Worm (Caenorhabditis elegans) whole organism, L4 larva: ENCODE measurements around the gene R10D12.10.

Experiments
- F37D6.2 ChIP-seq: sonication (generic microtip); optimal IDR thresholded peaks from 2 replicates; lab custom pipeline; 2016; ENCODE audit warnings: mild to moderate bottlenecking, missing genetic modification characterization, missing compliant biosample characterization
- F44E2.7 ChIP-seq: fragments of 200-800 bp; sonication (Bioruptor generic); IDR thresholded peaks from 2 replicates; pipeline ENCODE4 v2.1.2; 2022; ENCODE audit warnings: missing genetic modification characterization, missing compliant biosample characterization
- R02D3.7 ChIP-seq: fragments of 150-350 bp; sonication (generic microtip); optimal IDR thresholded peaks from 3 replicates; lab custom pipeline; 2014; ENCODE audit warnings: missing biosample characterization, missing genetic modification characterization
- T26A8.4 ChIP-seq: fragments of 200-800 bp; sonication (Bioruptor generic); IDR thresholded peaks from 2 replicates; pipeline ENCODE4 v1.3.6; 2022; ENCODE audit warnings: missing genetic modification characterization, missing compliant biosample characterization
- Y48G9A.11 ChIP-seq: fragments of 200-800 bp; sonication (Bioruptor generic); IDR thresholded peaks from 2 replicates; pipeline ENCODE4 v1.3.6; 2022; ENCODE audit warnings: missing genetic modification reagents, missing genetic modification characterization, missing compliant biosample characterization
- aha-1 ChIP-seq: fragments of 150-350 bp; peaks from one replicate; lab custom pipeline; 2014; ENCODE audit warnings: missing biosample characterization, missing genetic modification characterization
- aly-2 ChIP-seq: sonication (generic microtip); optimal IDR thresholded peaks from 2 replicates; lab custom pipeline; 2018; ENCODE audit warnings: missing biosample characterization, missing genetic modification characterization
- arid-1 ChIP-seq: fragments of 200-800 bp; sonication (Bioruptor generic); conservative IDR thresholded peaks from 2 replicates; pipeline ENCODE4 v1.3.6; 2022; ENCODE audit warnings: missing genetic modification reagents, missing genetic modification characterization, missing compliant biosample characterization
- attf-4 ChIP-seq: sonication (generic microtip); optimal IDR thresholded peaks from 3 replicates; lab custom pipeline; 2017; ENCODE audit warnings: missing biosample characterization, missing genetic modification characterization
- ceh-28 ChIP-seq: fragments of 150-350 bp; optimal IDR thresholded peaks from 2 replicates; lab custom pipeline; 2014; ENCODE audit warnings: missing biosample characterization, missing genetic modification reagents, missing genetic modification characterization
- ceh-82 ChIP-seq: sonication (generic microtip); optimal IDR thresholded peaks from 2 replicates; lab custom pipeline; 2017; ENCODE audit warnings: missing biosample characterization, missing genetic modification characterization
- ctbp-1 ChIP-seq: fragments of 200-800 bp; sonication (Bioruptor generic); IDR thresholded peaks from 2 replicates; pipeline ENCODE4 v1.3.6; 2022; ENCODE audit warnings: missing genetic modification reagents, missing genetic modification characterization, missing compliant biosample characterization
- daf-12 ChIP-seq: fragments of 150-350 bp; optimal IDR thresholded peaks from 2 replicates; lab custom pipeline; 2014; ENCODE audit warnings: missing biosample characterization, missing genetic modification reagents, missing genetic modification characterization
- daf-16 ChIP-seq, 3 experiments: sonication (generic microtip); optimal IDR thresholded peaks; 2 replicates each; lab custom pipeline; 2016 to 2017; ENCODE audit warnings: missing genetic modification characterization in 3 of 3, missing genetic modification reagents in 3 of 3, mild to moderate bottlenecking in 2 of 3, missing compliant biosample characterization in 2 of 3, missing biosample characterization in 1 of 3, moderate library complexity in 1 of 3
- daf-19 ChIP-seq: fragments of 200-800 bp; sonication (Bioruptor generic); conservative IDR thresholded peaks from 2 replicates; pipeline ENCODE4 v1.3.6; 2022; ENCODE audit warnings: missing genetic modification characterization, missing compliant biosample characterization
- daf-8 ChIP-seq: fragments of 200-800 bp; sonication (Bioruptor generic); IDR thresholded peaks from 2 replicates; pipeline ENCODE4 v1.3.6; 2022; ENCODE audit warnings: missing genetic modification characterization, missing compliant biosample characterization
- dpl-1 ChIP-seq: fragments of 150-350 bp; optimal IDR thresholded peaks from 2 replicates; lab custom pipeline; 2014; ENCODE audit warnings: missing biosample characterization, missing genetic modification reagents, missing genetic modification characterization
- fkh-10 ChIP-seq: fragments of 150-350 bp; optimal IDR thresholded peaks from 2 replicates; lab custom pipeline; 2014; ENCODE audit warnings: missing biosample characterization, missing genetic modification reagents, missing genetic modification characterization
- hlh-11 ChIP-seq: fragments of 200-800 bp; sonication (Bioruptor generic); optimal IDR thresholded peaks from 2 replicates; lab custom pipeline; 2018; ENCODE audit warnings: mild to moderate bottlenecking, missing genetic modification characterization, missing compliant biosample characterization
- hlh-30 ChIP-seq: sonication (generic microtip); optimal IDR thresholded peaks from 2 replicates; lab custom pipeline; 2017; ENCODE audit warnings: antibody characterized with exemption, mild to moderate bottlenecking, missing genetic modification characterization, missing compliant biosample characterization; ENCODE audit not compliant: insufficient read depth
- hmg-1.1 ChIP-seq: fragments of 200-800 bp; sonication (Bioruptor generic); IDR thresholded peaks from 2 replicates; pipeline ENCODE4 v1.3.6; 2022; ENCODE audit warnings: missing genetic modification reagents, missing genetic modification characterization, missing compliant biosample characterization
- jun-1 ChIP-seq: fragments of 150-350 bp; optimal IDR thresholded peaks from 2 replicates; lab custom pipeline; 2014; ENCODE audit warnings: missing biosample characterization, missing genetic modification reagents, missing genetic modification characterization
- lim-7 ChIP-seq: fragments of 200-800 bp; sonication (Bioruptor generic); IDR thresholded peaks from 2 replicates; pipeline ENCODE4 v1.3.6; 2022; ENCODE audit warnings: missing genetic modification characterization, missing compliant biosample characterization
- lin-1 ChIP-seq: fragments of 200-800 bp; sonication (Bioruptor generic); IDR thresholded peaks from 2 replicates; pipeline ENCODE4 v1.3.6; 2022; ENCODE audit warnings: missing genetic modification reagents, missing genetic modification characterization, missing compliant biosample characterization
- lin-15B ChIP-seq: fragments of 150-350 bp; sonication (generic microtip); optimal IDR thresholded peaks from 3 replicates; lab custom pipeline; 2014; ENCODE audit warnings: missing biosample characterization, missing genetic modification characterization
- lin-39 ChIP-seq: fragments of 150-350 bp; optimal IDR thresholded peaks from 2 replicates; lab custom pipeline; 2014; ENCODE audit warnings: missing biosample characterization, missing genetic modification reagents, missing genetic modification characterization
- lir-3 ChIP-seq: sonication (generic microtip); optimal IDR thresholded peaks from 2 replicates; lab custom pipeline; 2016; ENCODE audit warnings: mild to moderate bottlenecking, missing genetic modification characterization, missing compliant biosample characterization
- lsy-2 ChIP-seq, 2 experiments: fragments of 150-350 bp in 1 of 2; sonication (generic microtip) in 1 of 2; optimal IDR thresholded peaks; 2 replicates each; lab custom pipeline; 2014 to 2017; ENCODE audit warnings: missing biosample characterization in 2 of 2, missing genetic modification characterization in 2 of 2
- mep-1 ChIP-seq: fragments of 150-350 bp; sonication (generic microtip); optimal IDR thresholded peaks from 3 replicates; lab custom pipeline; 2014; ENCODE audit warnings: missing biosample characterization, missing genetic modification characterization
- mxl-3 ChIP-seq: fragments of 200-800 bp; sonication (Bioruptor generic); optimal IDR thresholded peaks from 2 replicates; lab custom pipeline; 2018; ENCODE audit warnings: mild to moderate bottlenecking, missing genetic modification characterization, missing compliant biosample characterization
- nhr-102 ChIP-seq: sonication (generic microtip); optimal IDR thresholded peaks from 2 replicates; lab custom pipeline; 2016; ENCODE audit warnings: mild to moderate bottlenecking, missing genetic modification characterization, moderate library complexity, missing compliant biosample characterization
- nhr-111 ChIP-seq: fragments of 200-800 bp; sonication (Bioruptor generic); optimal IDR thresholded peaks from 2 replicates; lab custom pipeline; 2018; ENCODE audit warnings: mild to moderate bottlenecking, missing genetic modification characterization, missing compliant biosample characterization
- nhr-237 ChIP-seq: sonication (generic microtip); optimal IDR thresholded peaks from 2 replicates; lab custom pipeline; 2017; ENCODE audit warnings: missing biosample characterization, missing genetic modification characterization
- nhr-48 ChIP-seq: sonication (generic microtip); optimal IDR thresholded peaks from 2 replicates; lab custom pipeline; 2016; ENCODE audit warnings: mild to moderate bottlenecking, missing genetic modification characterization, missing compliant biosample characterization
- nhr-6 ChIP-seq: fragments of 150-350 bp; optimal IDR thresholded peaks from 2 replicates; lab custom pipeline; 2014; ENCODE audit warnings: missing biosample characterization, missing genetic modification characterization
- pha-4 ChIP-seq, 2 experiments: fragments of 150-350 bp in 1 of 2; fragments of 200-800 bp in 1 of 2; sonication (Bioruptor generic) in 1 of 2; IDR thresholded peaks in 1 of 2; optimal IDR thresholded peaks in 1 of 2; 2 replicates each; pipeline versions ENCODE4 v1.3.6 to Lab custom; 2014 to 2022; ENCODE audit warnings: missing genetic modification characterization in 2 of 2, missing genetic modification reagents in 2 of 2, missing biosample characterization in 1 of 2, missing compliant biosample characterization in 1 of 2
- rbr-2 ChIP-seq: sonication (generic microtip); optimal IDR thresholded peaks from 2 replicates; lab custom pipeline; 2016; ENCODE audit warnings: missing genotype, missing genetic modification characterization, missing compliant biosample characterization
- sdz-12 ChIP-seq: fragments of 200-800 bp; sonication (Bioruptor generic); optimal IDR thresholded peaks from 2 replicates; lab custom pipeline; 2018; ENCODE audit warnings: mild to moderate bottlenecking, missing genetic modification characterization, missing compliant biosample characterization
- set-16 ChIP-seq: fragments of 200-800 bp; sonication (Bioruptor generic); IDR thresholded peaks from 2 replicates; pipeline ENCODE4 v1.3.6; 2022; ENCODE audit warnings: missing genetic modification reagents, missing genetic modification characterization, missing compliant biosample characterization
- snpc-4 ChIP-seq: fragments of 150-350 bp; optimal IDR thresholded peaks from 2 replicates; lab custom pipeline; 2014; ENCODE audit warnings: missing biosample characterization, missing genetic modification characterization
- spr-1 ChIP-seq: sonication (generic microtip); optimal IDR thresholded peaks from 2 replicates; lab custom pipeline; 2016; ENCODE audit warnings: mild to moderate bottlenecking, missing genetic modification characterization, missing compliant biosample characterization
- spr-3 ChIP-seq: fragments of 200-800 bp; sonication (Bioruptor generic); optimal IDR thresholded peaks from 2 replicates; lab custom pipeline; 2018; ENCODE audit warnings: mild to moderate bottlenecking, missing genetic modification characterization, missing compliant biosample characterization
- tra-1 ChIP-seq: fragments of 200-800 bp; sonication (Bioruptor generic); IDR thresholded peaks from 2 replicates; pipeline ENCODE4 v1.3.6; 2022; ENCODE audit warnings: missing genetic modification reagents, missing genetic modification characterization, missing compliant biosample characterization
- ztf-11 ChIP-seq: fragments of 150-350 bp; optimal IDR thresholded peaks from 2 replicates; lab custom pipeline; 2014; ENCODE audit warnings: missing biosample characterization, missing genetic modification characterization
- ztf-7 ChIP-seq: fragments of 150-350 bp; optimal IDR thresholded peaks from 2 replicates; lab custom pipeline; 2014; ENCODE audit warnings: missing biosample characterization, missing genetic modification characterization

R10D12.10 gene

ce11 chrV:13958247-13958646 is at the start of gene R10D12.10:
Gene R10D12.10, minus strand, starts transcription at chrV:13958347.
- TF ChIP-seq nhr-237 (no peak), nhr-102 (no peak), nhr-48 (no peak), daf-12 (no peak), spr-3 (GFP tag; lab: Kevin White, UChicago) (no peak), lim-7 (GFP tag; lab: Robert Waterston, UW) (no peak)
- TF ChIP-seq, all 104 proteins: peak for 0

- no peak for TF ChIP-seq nhr-102
- no peak for TF ChIP-seq F44E2.7
- TF ChIP-seq rbr-2 (tag; lab: Kevin White, UChicago), result peak; percentile 51
- no peak for TF ChIP-seq lin-1 (GFP tag; lab: Robert Waterston, UW)
- no peak for TF ChIP-seq hlh-30
- peak; percentile 71; the same call in 1 of the 2 replicates for TF ChIP-seq daf-19 (GFP tag; lab: Robert Waterston, UW)
- no peak for TF ChIP-seq ceh-82
- no peak for TF ChIP-seq dpl-1 (GFP tag; lab: Kevin White, UChicago)
- no peak for TF ChIP-seq daf-8 (GFP tag; lab: Robert Waterston, UW)
- no peak for TF ChIP-seq tra-1
- no peak for TF ChIP-seq ztf-11 (tag; lab: Kevin White, UChicago)
- TF ChIP-seq aly-2 (tag; lab: Kevin White, UChicago), result no peak
- TF ChIP-seq ctbp-1, result 0 out of 2 replicates have a peak, but pooled peaks have one; percentile 40
- TF ChIP-seq jun-1, result no peak
- peak; percentile 16 for TF ChIP-seq mep-1 (tag; lab: Kevin White, UChicago)
- peak; percentile 56 for TF ChIP-seq hmg-1.1
- TF ChIP-seq nhr-111, result no peak
- TF ChIP-seq lsy-2 (tag; optimal IDR thresholded peaks at IDR 0.05; lab: Kevin White, UChicago), result peak in 1 of 2 experiments; percentile 47
- no peak for TF ChIP-seq nhr-237
- no peak for TF ChIP-seq snpc-4 (tag; lab: Kevin White, UChicago)
- no peak for TF ChIP-seq set-16 (GFP tag; lab: Robert Waterston, UW)
Measured at ce11 chrV:14006819-14007218, 48.7 kb upstream of the R10D12.10 start.

- TF ChIP-seq aha-1 (tag; lab: Kevin White, UChicago), result peak; percentile 88
- TF ChIP-seq ceh-82, result no peak
- no peak for TF ChIP-seq F44E2.7
Measured at ce11 chrV:14005812-14006211, 47.7 kb upstream of the R10D12.10 start, which contains the start of gene ric-7. Gene ric-7, minus strand, starts transcription at chrV:14005912.

ce11 chrV:14004342-14004741 is 46.2 kb upstream of the R10D12.10 start:
- peak; percentile 64 for TF ChIP-seq hlh-30
- no peak for TF ChIP-seq nhr-48
- TF ChIP-seq pha-4 (GFP tag; IDR thresholded peaks at IDR 0.05; lab: Robert Waterston, UW), result no peak
- TF ChIP-seq pha-4 (tag; optimal IDR thresholded peaks at IDR 0.05; lab: Kevin White, UChicago), result no peak
- peak; percentile 28 for TF ChIP-seq fkh-10 (GFP tag; lab: Kevin White, UChicago)
- TF ChIP-seq lin-39 (tag; lab: Kevin White, UChicago), result no peak
- TF ChIP-seq hmg-1.1, result no peak
- TF ChIP-seq lsy-2 (tag; optimal IDR thresholded peaks at IDR 0.05; lab: Kevin White, UChicago), result peak in 1 of 2 experiments; percentile 37

- no peak for TF ChIP-seq dpl-1 (GFP tag; lab: Kevin White, UChicago)
- no peak for TF ChIP-seq lin-15B
- no peak for TF ChIP-seq mxl-3
- peak; percentile 40 for TF ChIP-seq hlh-11 (tag; lab: Kevin White, UChicago)
- TF ChIP-seq F37D6.2 (tag; lab: Kevin White, UChicago), result no peak
- no peak for TF ChIP-seq ceh-28
- TF ChIP-seq ztf-7 (tag; lab: Kevin White, UChicago), result no peak
- no peak for TF ChIP-seq nhr-6 (tag; lab: Kevin White, UChicago)
- no peak for TF ChIP-seq T26A8.4 (GFP tag; lab: Robert Waterston, UW)
- no peak for TF ChIP-seq Y48G9A.11
- TF ChIP-seq lir-3, result no peak
- no peak for TF ChIP-seq attf-4
- no peak for TF ChIP-seq fkh-10 (GFP tag; lab: Kevin White, UChicago)
- TF ChIP-seq daf-16 (GFP tag; optimal IDR thresholded peaks at IDR 0.05; lab: Kevin White, UChicago), result peak in 1 of 2 experiments; percentile 41
- TF ChIP-seq daf-16 (tag; optimal IDR thresholded peaks at IDR 0.05; lab: Kevin White, UChicago), result no peak
- peak in 1 of 2 experiments; percentile 2 for TF ChIP-seq lsy-2 (tag; optimal IDR thresholded peaks at IDR 0.05; lab: Kevin White, UChicago)
- TF ChIP-seq R02D3.7 (tag; lab: Kevin White, UChicago), result no peak
- no peak for TF ChIP-seq sdz-12
- no peak for TF ChIP-seq arid-1 (GFP tag; lab: Robert Waterston, UW)
- no peak for TF ChIP-seq spr-1
Measured at ce11 chrV:14003587-14004156, 45.5 kb upstream of the R10D12.10 start.
